Fruit fly (Drosophila melanogaster) Kc167 (cell line): ENCODE results near the gene ras.

Experiments used
- Myc ChIP-seq: fragments of >200 bp; optimal IDR thresholded peaks from 2 replicates; lab custom pipeline; 2017; ENCODE audit warnings: missing external identifiers
- Sin3A ChIP-seq: fragments of >200 bp; optimal IDR thresholded peaks from 2 replicates; lab custom pipeline; 2018; ENCODE audit warnings: missing external identifiers
- h ChIP-seq: fragments of >200 bp; optimal IDR thresholded peaks from 3 replicates; lab custom pipeline; 2018; ENCODE audit warnings: missing external identifiers
- insv ChIP-seq: fragments of >200 bp; optimal IDR thresholded peaks from 3 replicates; lab custom pipeline; 2018; ENCODE audit warnings: missing external identifiers
- psq ChIP-seq: fragments of >200 bp; optimal IDR thresholded peaks from 2 replicates; lab custom pipeline; 2017; ENCODE audit warnings: missing external identifiers
- ttk ChIP-seq: sonication (Bioruptor generic); optimal IDR thresholded peaks from 2 replicates; lab custom pipeline; 2017; ENCODE audit warnings: missing external identifiers

The ras gene

dm6 chrX:10756026-10756561 lies 11.8 kb downstream of the ras start:
- no peak for TF ChIP-seq psq
- TF ChIP-seq ttk: no peak
- TF ChIP-seq Myc (lab: Kevin White, UChicago): no peak
- no peak for TF ChIP-seq h
- no peak for TF ChIP-seq insv (lab: Kevin White, UChicago)
- TF ChIP-seq Sin3A (lab: Kevin White, UChicago): no peak

- TF ChIP-seq Myc (lab: Kevin White, UChicago): no peak
- no peak for TF ChIP-seq ttk
- TF ChIP-seq h: no peak
- TF ChIP-seq psq: no peak
- no peak for TF ChIP-seq insv (lab: Kevin White, UChicago)
- TF ChIP-seq Sin3A (lab: Kevin White, UChicago): no peak
Observed at dm6 chrX:10757616-10758078, 13.3 kb downstream of the ras start, which contains the start of gene Rph. TSS of gene Rph (minus strand) at chrX:10757666.

- no peak for TF ChIP-seq psq
- no peak for TF ChIP-seq Sin3A (lab: Kevin White, UChicago)
- no peak for TF ChIP-seq ttk
- no peak for TF ChIP-seq h
- no peak for TF ChIP-seq Myc (lab: Kevin White, UChicago)
- TF ChIP-seq insv (lab: Kevin White, UChicago): no peak
Observed at dm6 chrX:10762569-10762958, 18.3 kb downstream of the ras start.

- no peak for TF ChIP-seq h
- TF ChIP-seq Sin3A (lab: Kevin White, UChicago): no peak
- TF ChIP-seq insv (lab: Kevin White, UChicago): no peak
- TF ChIP-seq Myc (lab: Kevin White, UChicago): no peak
- no peak for TF ChIP-seq ttk
- TF ChIP-seq psq: no peak
Observed at dm6 chrX:10762959-10763883, 18.9 kb downstream of the ras start.

- no peak for TF ChIP-seq h
- no peak for TF ChIP-seq Myc (lab: Kevin White, UChicago)
- TF ChIP-seq psq: no peak
- TF ChIP-seq insv (lab: Kevin White, UChicago): no peak
- no peak for TF ChIP-seq Sin3A (lab: Kevin White, UChicago)
- TF ChIP-seq ttk: no peak
Observed at dm6 chrX:10764206-10764605, 19.9 kb downstream of the ras start, which contains the start of gene Tango5. TSS of gene Tango5 (minus strand) at chrX:10764413.

- TF ChIP-seq Myc (lab: Kevin White, UChicago) (no peak), h (no peak), Sin3A (lab: Kevin White, UChicago) (no peak), insv (lab: Kevin White, UChicago) (no peak), ttk (no peak), psq (no peak)
Observed at dm6 chrX:10766976-10767349, 22.7 kb downstream of the ras start.

dm6 chrX:10767350-10768005 lies 23.2 kb downstream of the ras start:
- no peak for TF ChIP-seq h
- TF ChIP-seq psq: no peak
- TF ChIP-seq Myc (lab: Kevin White, UChicago): no peak
- no peak for TF ChIP-seq ttk
- TF ChIP-seq insv (lab: Kevin White, UChicago): no peak
- TF ChIP-seq Sin3A (lab: Kevin White, UChicago): no peak

- TF ChIP-seq insv (lab: Kevin White, UChicago): no peak
- no peak for TF ChIP-seq Sin3A (lab: Kevin White, UChicago)
- TF ChIP-seq Myc (lab: Kevin White, UChicago): no peak
- TF ChIP-seq h: no peak
- no peak for TF ChIP-seq ttk
Observed at dm6 chrX:10768043-10768674, 23.9 kb downstream of the ras start, which contains the start of the genes Atg8a and BTBD9. TSS of gene Atg8a (minus strand) at chrX:10768338. TSS of gene BTBD9 (plus strand) at chrX:10768537.

- TF ChIP-seq Sin3A (lab: Kevin White, UChicago) (no peak), insv (lab: Kevin White, UChicago) (peak; percentile 37), ttk (no peak), psq (no peak), Myc (lab: Kevin White, UChicago) (no peak)
Observed at dm6 chrX:10771856-10772592, 27.7 kb downstream of the ras start, which contains the start of gene CG15211. TSS of gene CG15211 (plus strand) at chrX:10772541.

- TF ChIP-seq psq (no peak), h (no peak), Myc (lab: Kevin White, UChicago) (no peak), insv (lab: Kevin White, UChicago) (no peak), ttk (no peak), Sin3A (lab: Kevin White, UChicago) (no peak)
Observed at dm6 chrX:10772634-10773033, 28.3 kb downstream of the ras start.

- TF ChIP-seq psq (no peak), Sin3A (lab: Kevin White, UChicago) (no peak), h (no peak), ttk (no peak), Myc (lab: Kevin White, UChicago) (no peak), insv (lab: Kevin White, UChicago) (no peak)
Observed at dm6 chrX:10773562-10773961, 29.3 kb downstream of the ras start.
